Worm (Caenorhabditis elegans) whole organism, L1 larva: ENCODE data around the gene F09F7.6.

Experiments used
- C16A3.4 ChIP-seq: fragments of 150-350 bp; optimal IDR thresholded peaks from 2 replicates; lab custom pipeline; 2014; ENCODE audit warnings: missing biosample characterization, missing genetic modification characterization
- C34B4.2 ChIP-seq: sonication (generic microtip); optimal IDR thresholded peaks from 2 replicates; lab custom pipeline; 2017; ENCODE audit warnings: mild to moderate bottlenecking, missing genetic modification characterization, missing compliant biosample characterization
- F16B12.6 ChIP-seq: fragments of 150-350 bp; optimal IDR thresholded peaks from 2 replicates; lab custom pipeline; 2014; ENCODE audit warnings: missing biosample characterization, missing genetic modification characterization
- Y116A8C.19 ChIP-seq: sonication (generic microtip); optimal IDR thresholded peaks from 2 replicates; lab custom pipeline; 2016; ENCODE audit warnings: missing compliant biosample characterization, missing genetic modification characterization, borderline replicate concordance
- alr-1 ChIP-seq: fragments of 200-800 bp; sonication (Bioruptor generic); optimal IDR thresholded peaks from 2 replicates; lab custom pipeline; 2018; ENCODE audit warnings: borderline replicate concordance, mild to moderate bottlenecking, missing genetic modification characterization, missing compliant biosample characterization
- aly-2 ChIP-seq: fragments of 150-350 bp; optimal IDR thresholded peaks from 2 replicates; lab custom pipeline; 2014; ENCODE audit warnings: missing biosample characterization, missing genetic modification characterization
- ama-1 ChIP-seq: fragments of 150-350 bp; optimal IDR thresholded peaks from 2 replicates; lab custom pipeline; 2014
- blmp-1 ChIP-seq: fragments of 150-350 bp; optimal IDR thresholded peaks from 2 replicates; lab custom pipeline; 2014; ENCODE audit warnings: missing biosample characterization, missing genetic modification characterization
- ceh-8 ChIP-seq: fragments of 200-800 bp; sonication (Bioruptor generic); optimal IDR thresholded peaks from 2 replicates; lab custom pipeline; 2018; ENCODE audit warnings: mild to moderate bottlenecking, missing genetic modification characterization, moderate library complexity, missing compliant biosample characterization
- ceh-82 ChIP-seq, 3 experiments: fragments of 150-350 bp in 1 of 3; sonication (generic microtip) in 2 of 3; optimal IDR thresholded peaks; 2 replicates each; lab custom pipeline; 2014 to 2017; ENCODE audit warnings: missing biosample characterization in 3 of 3, missing genetic modification characterization in 3 of 3
- efl-1 ChIP-seq, 4 experiments: fragments of 150-350 bp; optimal IDR thresholded peaks in 3 of 4; peaks in 1 of 4; 1 replicate in 1 of 4; 2 replicates in 3 of 4; lab custom pipeline; 2014; ENCODE audit warnings: missing biosample characterization in 2 of 4, missing genetic modification characterization in 2 of 4, missing genetic modification reagents in 2 of 4
- ets-5 ChIP-seq: fragments of 200-800 bp; sonication (Bioruptor generic); IDR thresholded peaks from 2 replicates; pipeline ENCODE4 v1.3.6; 2022; ENCODE audit warnings: missing genetic modification characterization, missing compliant biosample characterization
- fkh-10 ChIP-seq: sonication (generic microtip); optimal IDR thresholded peaks from 2 replicates; lab custom pipeline; 2017; ENCODE audit warnings: missing biosample characterization, missing genetic modification reagents, missing genetic modification characterization
- fkh-4 ChIP-seq: sonication (generic microtip); optimal IDR thresholded peaks from 2 replicates; lab custom pipeline; 2016; ENCODE audit warnings: missing compliant biosample characterization, missing genetic modification characterization, borderline replicate concordance
- fkh-8 ChIP-seq: sonication (generic microtip); optimal IDR thresholded peaks from 2 replicates; lab custom pipeline; 2016; ENCODE audit warnings: mild to moderate bottlenecking, missing genetic modification characterization, missing compliant biosample characterization
- grh-1 ChIP-seq: fragments of 200-800 bp; sonication (Bioruptor generic); IDR thresholded peaks from 2 replicates; pipeline ENCODE4 v1.3.6; 2022; ENCODE audit warnings: missing genetic modification reagents, missing genetic modification characterization, missing compliant biosample characterization
- hpl-2 ChIP-seq: fragments of 150-350 bp; optimal IDR thresholded peaks from 2 replicates; lab custom pipeline; 2014; ENCODE audit warnings: missing biosample characterization, missing genetic modification reagents, missing genetic modification characterization
- jun-1 ChIP-seq: fragments of 150-350 bp; optimal IDR thresholded peaks from 2 replicates; lab custom pipeline; 2014; ENCODE audit warnings: missing biosample characterization, missing genetic modification reagents, missing genetic modification characterization
- lin-14 ChIP-seq: fragments of 200-800 bp; sonication (Bioruptor generic); optimal IDR thresholded peaks from 2 replicates; lab custom pipeline; 2018; ENCODE audit warnings: mild to moderate bottlenecking, missing genetic modification characterization, moderate library complexity, missing compliant biosample characterization
- lin-15B ChIP-seq: fragments of 150-350 bp; sonication (generic microtip); optimal IDR thresholded peaks from 3 replicates; lab custom pipeline; 2014; ENCODE audit warnings: missing biosample characterization, missing genetic modification characterization
- lin-35 ChIP-seq, 2 experiments: fragments of 150-350 bp; optimal IDR thresholded peaks; 2 replicates each; lab custom pipeline; 2014; ENCODE audit warnings: missing biosample characterization in 2 of 2, missing genetic modification characterization in 2 of 2, missing genetic modification reagents in 2 of 2
- nhr-19 ChIP-seq: fragments of 200-800 bp; sonication (Bioruptor generic); conservative IDR thresholded peaks from 2 replicates; pipeline ENCODE4 v1.3.6; 2022; ENCODE audit warnings: missing genetic modification characterization, missing compliant biosample characterization
- nhr-20 ChIP-seq: sonication (generic microtip); optimal IDR thresholded peaks from 2 replicates; lab custom pipeline; 2016; ENCODE audit warnings: mild to moderate bottlenecking, missing genetic modification characterization, missing compliant biosample characterization
- nhr-237 ChIP-seq: fragments of 150-350 bp; optimal IDR thresholded peaks from 2 replicates; lab custom pipeline; 2014; ENCODE audit warnings: missing biosample characterization, missing genetic modification characterization
- nhr-47 ChIP-seq: sonication (generic microtip); optimal IDR thresholded peaks from 2 replicates; lab custom pipeline; 2016; ENCODE audit warnings: mild to moderate bottlenecking, missing genetic modification characterization, moderate library complexity, missing compliant biosample characterization
- nhr-71 ChIP-seq: sonication (generic microtip); optimal IDR thresholded peaks from 2 replicates; lab custom pipeline; 2016; ENCODE audit warnings: mild to moderate bottlenecking, missing genetic modification characterization, moderate library complexity, missing compliant biosample characterization
- nhr-76 ChIP-seq: sonication (generic microtip); optimal IDR thresholded peaks from 2 replicates; lab custom pipeline; 2017; ENCODE audit warnings: missing biosample characterization, missing genetic modification characterization
- nhr-85 ChIP-seq: sonication (generic microtip); peaks from one replicate; lab custom pipeline; 2016; ENCODE audit warnings: missing genetic modification characterization, inconsistent platforms, missing compliant biosample characterization
- nhr-90 ChIP-seq: sonication (generic microtip); optimal IDR thresholded peaks from 2 replicates; lab custom pipeline; 2016; ENCODE audit warnings: mild to moderate bottlenecking, missing genetic modification characterization, missing compliant biosample characterization; ENCODE audit not compliant: poor library complexity
- pax-3 ChIP-seq: fragments of 200-800 bp; sonication (Bioruptor generic); optimal IDR thresholded peaks from 2 replicates; lab custom pipeline; 2018; ENCODE audit warnings: mild to moderate bottlenecking, missing genetic modification characterization, moderate library complexity, missing compliant biosample characterization
- snu-23 ChIP-seq: sonication (generic microtip); optimal IDR thresholded peaks from 2 replicates; lab custom pipeline; 2016; ENCODE audit warnings: missing genetic modification characterization, missing compliant biosample characterization
- sox-4 ChIP-seq: sonication (generic microtip); optimal IDR thresholded peaks from 2 replicates; lab custom pipeline; 2016; ENCODE audit warnings: missing genetic modification characterization, missing compliant biosample characterization
- swsn-7 ChIP-seq: sonication (generic microtip); optimal IDR thresholded peaks from 2 replicates; lab custom pipeline; 2016; ENCODE audit warnings: missing genetic modification characterization, missing compliant biosample characterization
- unc-62 ChIP-seq: fragments of 150-350 bp; optimal IDR thresholded peaks from 2 replicates; lab custom pipeline; 2014; ENCODE audit warnings: missing biosample characterization, missing genetic modification reagents, missing genetic modification characterization
- unc-98 ChIP-seq: fragments of 200-800 bp; sonication (Bioruptor generic); IDR thresholded peaks from 2 replicates; pipeline ENCODE4 v1.3.6; 2022; ENCODE audit warnings: missing genetic modification characterization, missing compliant biosample characterization
- xbp-1 ChIP-seq: sonication (generic microtip); optimal IDR thresholded peaks from 2 replicates; lab custom pipeline; 2016; ENCODE audit warnings: missing genetic modification characterization, missing compliant biosample characterization
- zag-1 ChIP-seq: fragments of 150-350 bp; optimal IDR thresholded peaks from 2 replicates; lab custom pipeline; 2014; ENCODE audit warnings: missing biosample characterization, missing genetic modification characterization
- ztf-4 ChIP-seq: fragments of 150-350 bp; optimal IDR thresholded peaks from 2 replicates; lab custom pipeline; 2014; ENCODE audit warnings: missing biosample characterization, missing genetic modification characterization

Gene F09F7.6

ce11 chrIII:5521930-5522329 is 30.0 kb downstream of the F09F7.6 start, which contains the start of gene D1044.4:
Gene D1044.4, minus strand, starts transcription at chrIII:5522030.
- TF ChIP-seq unc-62 = no peak
- no peak for TF ChIP-seq sox-4 (tag; lab: Kevin White, UChicago)
- TF ChIP-seq lin-35 (GFP tag; optimal IDR thresholded peaks at IDR 0.05; lab: Kevin White, UChicago) = no peak
- no peak for TF ChIP-seq xbp-1 (tag; lab: Kevin White, UChicago)
- no peak for TF ChIP-seq fkh-10 (GFP tag; lab: Kevin White, UChicago)
- TF ChIP-seq fkh-4 (tag; lab: Kevin White, UChicago) = no peak
- no peak for TF ChIP-seq lin-14
- TF ChIP-seq nhr-85 (tag; lab: Kevin White, UChicago) = no peak
- no peak for TF ChIP-seq Y116A8C.19 (tag; lab: Kevin White, UChicago)
- TF ChIP-seq alr-1 (tag; lab: Kevin White, UChicago) = no peak
- TF ChIP-seq nhr-237 (tag; lab: Kevin White, UChicago) = no peak
- TF ChIP-seq lin-15B (tag; lab: Kevin White, UChicago) = no peak
- TF ChIP-seq nhr-47 (tag; lab: Kevin White, UChicago) = no peak
- no peak for TF ChIP-seq C34B4.2 (tag; lab: Kevin White, UChicago)
- no peak for TF ChIP-seq aly-2 (tag; lab: Kevin White, UChicago)
- TF ChIP-seq ceh-82 (tag; optimal IDR thresholded peaks at IDR 0.05; lab: Kevin White, UChicago) = no peak

DNA sequence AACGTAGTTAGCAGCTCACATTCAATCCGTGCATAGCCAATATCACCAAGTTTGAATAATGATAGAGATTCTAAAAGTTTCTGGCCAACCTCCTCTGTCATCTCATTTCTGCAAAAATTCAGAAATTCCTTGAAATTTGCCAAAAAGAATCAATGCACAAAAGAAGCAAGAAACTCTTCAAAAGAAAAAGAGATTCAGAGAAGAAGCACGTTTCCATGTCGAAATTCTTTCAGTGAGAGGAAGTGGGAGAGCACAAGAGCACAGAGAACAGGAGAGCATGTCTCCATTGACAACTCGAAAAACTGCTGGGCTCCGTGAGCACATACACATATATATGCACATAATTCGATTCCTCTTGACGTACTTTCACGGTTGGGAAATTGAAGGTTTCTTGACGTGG is 34.5 kb downstream of the F09F7.6 start, which contains the start of gene nekl-4:
nekl-4 (minus strand) TSS at position 101 of the 400 bp plus-strand sequence.
- no peak for TF ChIP-seq nhr-237 (tag; lab: Kevin White, UChicago)
- peak; percentile 78 for TF ChIP-seq fkh-8 (tag; lab: Kevin White, UChicago)
- TF ChIP-seq, all 84 proteins: peak for 1

DNA sequence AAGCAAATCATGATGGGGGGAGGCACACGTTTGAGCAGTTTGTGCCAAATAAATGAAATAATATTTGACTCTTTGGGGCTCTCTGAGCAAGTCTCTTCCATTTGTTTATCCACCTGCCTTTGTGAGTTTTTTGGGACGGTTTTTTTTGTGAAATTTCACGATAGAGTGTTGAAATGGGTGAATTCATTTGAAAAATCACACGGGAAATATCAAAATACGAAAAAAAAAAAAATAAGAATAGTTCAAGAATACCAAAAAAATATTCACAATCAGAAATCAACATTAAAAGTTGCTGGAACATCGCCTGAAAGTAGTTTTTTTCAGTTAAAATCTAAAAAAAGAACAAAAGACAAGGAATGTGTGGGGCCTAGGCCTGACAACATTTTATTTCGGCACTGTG is 39.4 kb downstream of the F09F7.6 start, which contains the start of gene pqn-25:
pqn-25 (minus strand) TSS at position 101 of the 400 bp plus-strand sequence.
- no peak for TF ChIP-seq jun-1
- TF ChIP-seq xbp-1 (tag; lab: Kevin White, UChicago) = no peak
- TF ChIP-seq ama-1 (lab: Kevin White, UChicago) = no peak
- no peak for TF ChIP-seq sox-4 (tag; lab: Kevin White, UChicago)
- no peak for TF ChIP-seq nhr-85 (tag; lab: Kevin White, UChicago)
- no peak for TF ChIP-seq ets-5 (GFP tag; lab: Robert Waterston, UW)

ce11 chrIII:5508669-5509068 is 43.3 kb downstream of the F09F7.6 start, which contains the start of gene D1044.7:
Gene D1044.7, minus strand, starts transcription at chrIII:5508769.
- TF ChIP-seq efl-1 (optimal IDR thresholded peaks at IDR 0.05; lab: Kevin White, UChicago) (no peak), efl-1 (GFP tag; optimal IDR thresholded peaks at IDR 0.05 in 1 of 2; lab: Kevin White, UChicago) (peak in 1 of 2 experiments; percentile 42), nhr-76 (tag; lab: Kevin White, UChicago) (no peak)

- no peak for TF ChIP-seq pax-3 (tag; lab: Kevin White, UChicago)
- no peak for TF ChIP-seq efl-1 (optimal IDR thresholded peaks at IDR 0.05; lab: Kevin White, UChicago)
- TF ChIP-seq efl-1 (GFP tag; optimal IDR thresholded peaks at IDR 0.05 in 1 of 2; lab: Kevin White, UChicago) = peak in 1 of 2 experiments; percentile 92
- TF ChIP-seq, all 84 proteins: peak for 1
Measured at ce11 chrIII:5506936-5507335, 45.0 kb downstream of the F09F7.6 start.

DNA sequence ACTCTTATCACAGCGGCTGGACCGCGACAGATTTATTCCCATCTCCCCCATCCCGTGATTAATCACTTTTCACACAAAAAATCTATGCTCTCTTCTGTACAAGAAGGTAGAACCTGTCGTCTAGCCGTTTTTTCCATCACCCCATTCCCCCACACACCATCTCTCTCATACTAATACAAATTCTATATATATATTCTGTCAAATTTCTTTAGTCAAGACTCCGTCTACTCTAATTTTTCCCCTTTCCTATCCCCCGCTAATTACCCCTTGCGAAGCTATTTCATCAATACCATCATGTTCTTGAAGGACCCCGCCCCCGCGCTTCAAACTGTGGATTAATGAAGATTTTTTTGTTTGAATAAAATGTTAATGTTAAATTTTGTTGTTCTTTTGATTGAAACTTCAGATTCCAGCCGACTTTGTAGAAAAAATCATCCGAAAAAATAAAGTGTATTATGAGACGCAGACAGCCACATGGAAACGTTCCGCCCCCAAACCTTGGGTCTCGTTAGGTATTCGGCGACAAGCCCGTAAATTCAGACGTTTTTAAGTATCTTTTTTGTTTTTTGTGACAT is 45.8 kb downstream of the F09F7.6 start:
- TF ChIP-seq lin-35 (GFP tag; optimal IDR thresholded peaks at IDR 0.05; lab: Kevin White, UChicago) (peak in 1 of 2 experiments; percentile 21), sox-4 (tag; lab: Kevin White, UChicago) (peak; percentile 9), ceh-8 (GFP tag; lab: Kevin White, UChicago) (no peak), hpl-2 (GFP tag; lab: Kevin White, UChicago) (no peak), fkh-4 (tag; lab: Kevin White, UChicago) (no peak), C16A3.4 (no peak), zag-1 (tag; lab: Kevin White, UChicago) (no peak), efl-1 (optimal IDR thresholded peaks at IDR 0.05; lab: Kevin White, UChicago) (peak in 1 of 2 experiments; percentile 21), efl-1 (GFP tag; optimal IDR thresholded peaks at IDR 0.05 in 1 of 2; lab: Kevin White, UChicago) (peak in 1 of 2 experiments; percentile 92), nhr-20 (tag; lab: Kevin White, UChicago) (peak; percentile 26), swsn-7 (peak; percentile 14), nhr-19 (GFP tag; lab: Robert Waterston, UW) (peak; percentile 33), fkh-8 (tag; lab: Kevin White, UChicago) (peak; percentile 40), unc-98 (GFP tag; lab: Robert Waterston, UW) (no peak), F16B12.6 (no peak), nhr-85 (tag; lab: Kevin White, UChicago) (peak; percentile 82), blmp-1 (tag; lab: Kevin White, UChicago) (no peak), grh-1 (GFP tag; lab: Robert Waterston, UW) (peak; percentile 55), nhr-71 (tag; lab: Kevin White, UChicago) (peak; percentile 51), snu-23 (GFP tag; lab: Kevin White, UChicago) (peak; percentile 52), nhr-47 (tag; lab: Kevin White, UChicago) (peak; percentile 55), ztf-4 (tag; lab: Kevin White, UChicago) (peak; percentile 33), nhr-90 (tag; lab: Kevin White, UChicago) (peak; percentile 54), ama-1 (lab: Kevin White, UChicago) (peak; percentile 97), lin-15B (tag; lab: Kevin White, UChicago) (no peak)
